Worm (Caenorhabditis elegans) whole organism, midembryonic: Measurements from ENCODE around the gene rsp-1.

Experiments used
- T22C8.4 ChIP-seq: fragments of 200-800 bp; sonication (Bioruptor generic); IDR thresholded peaks from 2 replicates; pipeline ENCODE4 v1.3.6; 2022; ENCODE audit warnings: missing genetic modification characterization, missing compliant biosample characterization
- cog-1 ChIP-seq: sonication (generic microtip); optimal IDR thresholded peaks from 2 replicates; lab custom pipeline; 2016; ENCODE audit warnings: missing genetic modification characterization, missing compliant biosample characterization
- flt-1 ChIP-seq: fragments of 200-800 bp; sonication (Bioruptor generic); IDR thresholded peaks from 2 replicates; pipeline ENCODE4 v1.3.6; 2022; ENCODE audit warnings: missing genetic modification characterization, missing compliant biosample characterization
- klf-2 ChIP-seq: fragments of 200-800 bp; sonication (Bioruptor generic); conservative IDR thresholded peaks from 2 replicates; pipeline ENCODE4 v1.3.6; 2022; ENCODE audit warnings: missing genetic modification reagents, missing genetic modification characterization, missing compliant biosample characterization
- med-1 ChIP-seq: sonication (generic microtip); optimal IDR thresholded peaks from 2 replicates; lab custom pipeline; 2017; ENCODE audit warnings: missing genetic modification characterization, mild to moderate bottlenecking, missing compliant biosample characterization, antibody characterized with exemption, missing genetic modification reagents; ENCODE audit not compliant: insufficient read depth
- ref-1 ChIP-seq: fragments of 200-800 bp; sonication (Bioruptor generic); conservative IDR thresholded peaks from 2 replicates; pipeline ENCODE4 v1.3.6; 2022; ENCODE audit warnings: missing genetic modification reagents, missing genetic modification characterization, missing compliant biosample characterization
- tab-1 ChIP-seq: fragments of 200-800 bp; sonication (Bioruptor generic); IDR thresholded peaks from 2 replicates; pipeline ENCODE4 v1.3.6; 2022; ENCODE audit warnings: missing genetic modification characterization, missing compliant biosample characterization
- ztf-23 ChIP-seq: fragments of 200-800 bp; sonication (Bioruptor generic); IDR thresholded peaks from 2 replicates; pipeline ENCODE4 v1.3.6; 2022; ENCODE audit warnings: missing genetic modification reagents, missing genetic modification characterization, missing compliant biosample characterization
- ztf-29 ChIP-seq: fragments of 200-800 bp; sonication (Bioruptor generic); IDR thresholded peaks from 2 replicates; pipeline ENCODE4 v1.3.6; 2022; ENCODE audit warnings: missing genetic modification reagents, missing genetic modification characterization, missing compliant biosample characterization

The rsp-1 gene

ce11 chrII:11452498-11453005 lies 610 bp upstream of the rsp-1 start, which contains the start of gene rsp-2:
Gene rsp-2, minus strand, starts transcription at chrII:11452955.
- TF ChIP-seq klf-2 (GFP tag; lab: Robert Waterston, UW) (no peak), tab-1 (GFP tag; lab: Robert Waterston, UW) (no peak), ztf-29 (GFP tag; lab: Robert Waterston, UW) (no peak), ztf-23 (no peak), med-1 (GFP tag; lab: Kevin White, UChicago) (no peak), flt-1 (GFP tag; lab: Robert Waterston, UW) (no peak), T22C8.4 (GFP tag; lab: Robert Waterston, UW) (no peak), ref-1 (GFP tag; lab: Robert Waterston, UW) (no peak), cog-1 (tag; lab: Kevin White, UChicago) (no peak)

DNA sequence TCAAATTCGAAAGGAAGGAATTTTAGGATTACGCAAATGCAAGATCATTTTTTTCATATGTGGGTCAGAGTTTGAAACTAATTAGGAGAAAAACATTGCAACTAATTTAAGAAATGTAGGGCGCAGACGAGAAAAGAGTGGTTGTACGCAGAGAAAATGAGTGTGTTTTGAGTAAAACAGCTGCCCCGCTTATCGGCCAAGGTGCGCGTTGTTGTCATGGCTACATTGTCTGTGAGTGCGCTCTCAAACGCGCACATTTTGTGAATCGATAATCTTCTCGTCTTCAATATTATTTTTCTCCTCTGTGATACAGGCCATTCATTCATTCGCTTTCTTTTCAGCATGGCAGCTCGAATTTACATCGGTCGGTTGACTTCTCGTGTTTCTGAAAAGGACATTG lies 477 bp downstream of the rsp-1 start:
- TF ChIP-seq cog-1 (tag; lab: Kevin White, UChicago) = no peak
- no peak for TF ChIP-seq med-1 (GFP tag; lab: Kevin White, UChicago)
- TF ChIP-seq ref-1 (GFP tag; lab: Robert Waterston, UW) = no peak
- no peak for TF ChIP-seq ztf-23
- TF ChIP-seq klf-2 (GFP tag; lab: Robert Waterston, UW) = no peak
- no peak for TF ChIP-seq tab-1 (GFP tag; lab: Robert Waterston, UW)
- no peak for TF ChIP-seq ztf-29 (GFP tag; lab: Robert Waterston, UW)
- TF ChIP-seq T22C8.4 (GFP tag; lab: Robert Waterston, UW) = no peak
- TF ChIP-seq flt-1 (GFP tag; lab: Robert Waterston, UW) = no peak

- TF ChIP-seq flt-1 (GFP tag; lab: Robert Waterston, UW) = 0 out of 2 replicates have a peak, but pooled peaks have one; percentile 44
- TF ChIP-seq klf-2 (GFP tag; lab: Robert Waterston, UW) = no peak
- TF ChIP-seq cog-1 (tag; lab: Kevin White, UChicago) = no peak
- TF ChIP-seq ztf-23 = no peak
- TF ChIP-seq med-1 (GFP tag; lab: Kevin White, UChicago) = no peak
These were observed 2.0 kb downstream of the rsp-1 start for ce11 chrII:11455140-11455539.

ce11 chrII:11455715-11456114 lies 2.6 kb downstream of the rsp-1 start:
- TF ChIP-seq cog-1 (tag; lab: Kevin White, UChicago) (no peak), ztf-29 (GFP tag; lab: Robert Waterston, UW) (no peak), klf-2 (GFP tag; lab: Robert Waterston, UW) (no peak), ztf-23 (no peak), flt-1 (GFP tag; lab: Robert Waterston, UW) (no peak), med-1 (GFP tag; lab: Kevin White, UChicago) (no peak), tab-1 (GFP tag; lab: Robert Waterston, UW) (no peak), T22C8.4 (GFP tag; lab: Robert Waterston, UW) (no peak), ref-1 (GFP tag; lab: Robert Waterston, UW) (no peak)

DNA sequence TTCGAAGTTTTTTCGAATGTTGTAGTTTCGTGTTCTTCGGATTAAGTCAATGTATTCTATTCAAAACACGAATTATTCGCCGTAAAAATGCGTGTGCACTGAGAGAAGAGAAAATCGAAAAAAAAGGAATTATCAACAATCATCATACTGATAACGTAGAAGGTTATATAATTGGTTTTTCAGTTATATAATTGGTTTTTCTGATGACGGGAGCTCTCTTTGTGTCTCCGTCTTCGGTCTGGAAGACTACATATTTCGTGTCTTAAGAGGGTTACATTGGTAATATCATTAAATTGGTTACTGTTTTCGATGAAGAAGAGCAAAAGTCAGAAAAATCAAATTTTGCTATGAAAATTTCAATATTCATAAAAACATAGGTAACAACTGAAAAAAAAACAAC lies 6.7 kb downstream of the rsp-1 start:
- no peak for TF ChIP-seq ref-1 (GFP tag; lab: Robert Waterston, UW)
- TF ChIP-seq ztf-23 = no peak
- TF ChIP-seq tab-1 (GFP tag; lab: Robert Waterston, UW) = no peak
- no peak for TF ChIP-seq T22C8.4 (GFP tag; lab: Robert Waterston, UW)

DNA sequence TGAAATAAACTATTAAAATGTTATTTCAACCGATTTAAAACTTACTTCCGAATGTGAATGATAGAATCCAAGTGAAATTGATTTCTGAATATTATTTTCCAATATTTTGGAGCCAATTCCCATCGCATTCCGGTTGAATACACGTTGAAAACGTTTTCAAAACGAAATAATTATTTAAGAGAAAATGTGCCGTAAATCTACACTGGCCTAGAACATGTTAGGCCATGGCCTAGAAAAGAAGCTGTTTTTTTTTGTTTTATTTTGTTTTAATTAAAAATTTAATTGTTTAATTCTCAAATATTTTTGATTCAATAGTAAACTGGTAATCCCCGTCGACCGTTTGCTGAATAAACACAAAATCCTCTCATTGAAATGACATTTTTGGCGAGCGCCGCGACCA lies 10.7 kb downstream of the rsp-1 start:
- TF ChIP-seq klf-2 (GFP tag; lab: Robert Waterston, UW) (no peak), ref-1 (GFP tag; lab: Robert Waterston, UW) (no peak), flt-1 (GFP tag; lab: Robert Waterston, UW) (no peak), ztf-23 (no peak), tab-1 (GFP tag; lab: Robert Waterston, UW) (no peak), T22C8.4 (GFP tag; lab: Robert Waterston, UW) (no peak), ztf-29 (GFP tag; lab: Robert Waterston, UW) (no peak), med-1 (GFP tag; lab: Kevin White, UChicago) (no peak), cog-1 (tag; lab: Kevin White, UChicago) (no peak)

DNA sequence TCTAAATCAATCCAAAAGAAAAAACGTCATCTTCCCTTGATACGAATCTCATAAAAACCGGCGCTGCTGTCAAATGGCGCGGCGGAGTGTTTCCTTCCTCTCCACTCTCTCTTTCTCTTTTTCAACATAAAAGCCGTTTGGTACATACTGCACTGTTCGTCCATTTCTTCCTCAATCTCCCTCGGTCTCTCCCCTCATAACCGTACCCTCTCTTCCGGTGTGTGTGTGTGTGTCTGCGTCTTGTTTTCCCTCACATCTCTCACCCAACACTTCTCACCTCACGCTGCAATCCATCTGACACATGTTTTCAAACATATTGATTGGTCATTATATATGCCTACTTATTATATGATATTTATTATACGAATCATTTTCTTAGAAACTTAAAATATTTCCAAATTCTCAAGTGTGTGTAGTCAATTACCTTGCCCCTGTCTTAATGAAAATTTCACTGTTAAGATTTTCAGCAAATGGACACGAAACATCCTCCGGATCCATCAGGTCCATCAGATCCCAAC lies 11.3 kb downstream of the rsp-1 start, which contains the start of the genes aars-1 and rga-1:
Gene aars-1 (minus strand): TSS at position 71 of the 518 bp plus-strand sequence.
Gene rga-1 (plus strand): TSS at position 468 of the 518 bp plus-strand sequence.
- TF ChIP-seq med-1 (GFP tag; lab: Kevin White, UChicago) (no peak), ztf-29 (GFP tag; lab: Robert Waterston, UW) (0 out of 2 replicates have a peak, but pooled peaks have one; percentile 11)

DNA sequence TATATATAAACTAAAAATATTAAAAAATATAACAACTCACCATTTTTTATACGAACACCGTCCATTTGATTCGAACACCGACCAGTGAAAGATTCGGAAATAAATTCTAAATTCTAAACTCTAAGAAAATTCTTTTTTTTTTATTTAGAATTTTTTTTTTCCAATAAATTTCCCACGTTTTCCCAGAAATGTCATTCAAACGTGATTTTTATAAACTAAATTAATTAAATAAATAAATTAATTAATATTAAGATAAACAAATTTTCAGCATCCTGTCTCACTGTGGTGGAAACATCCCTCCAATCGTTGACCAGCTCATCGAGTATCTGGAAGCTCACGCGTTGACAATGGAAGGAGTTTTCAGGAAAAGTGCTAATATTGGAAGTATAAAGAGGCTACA lies 14.4 kb downstream of the rsp-1 start, which contains the start of gene klp-17:
Gene klp-17 (minus strand): TSS at position 101 of the 400 bp plus-strand sequence.
- no peak for TF ChIP-seq ztf-29 (GFP tag; lab: Robert Waterston, UW)
- TF ChIP-seq ztf-23 = no peak
- TF ChIP-seq flt-1 (GFP tag; lab: Robert Waterston, UW) = no peak
- TF ChIP-seq klf-2 (GFP tag; lab: Robert Waterston, UW) = no peak
- TF ChIP-seq tab-1 (GFP tag; lab: Robert Waterston, UW) = no peak
- no peak for TF ChIP-seq cog-1 (tag; lab: Kevin White, UChicago)
- TF ChIP-seq ref-1 (GFP tag; lab: Robert Waterston, UW) = no peak
- TF ChIP-seq med-1 (GFP tag; lab: Kevin White, UChicago) = no peak
- TF ChIP-seq T22C8.4 (GFP tag; lab: Robert Waterston, UW) = no peak

- no peak for TF ChIP-seq cog-1 (tag; lab: Kevin White, UChicago)
- TF ChIP-seq klf-2 (GFP tag; lab: Robert Waterston, UW) = no peak
- TF ChIP-seq med-1 (GFP tag; lab: Kevin White, UChicago) = no peak
- TF ChIP-seq T22C8.4 (GFP tag; lab: Robert Waterston, UW) = no peak
- no peak for TF ChIP-seq flt-1 (GFP tag; lab: Robert Waterston, UW)
- no peak for TF ChIP-seq tab-1 (GFP tag; lab: Robert Waterston, UW)
- no peak for TF ChIP-seq ztf-23
- TF ChIP-seq ztf-29 (GFP tag; lab: Robert Waterston, UW) = no peak
- no peak for TF ChIP-seq ref-1 (GFP tag; lab: Robert Waterston, UW)
These were observed 16.5 kb downstream of the rsp-1 start, which contains the start of gene cisd-1 for ce11 chrII:11469574-11470108. Gene cisd-1, minus strand, starts transcription at chrII:11469624.
